Fruit fly (Drosophila melanogaster) whole organism, embryonic: ENCODE measurements around the gene DIP-eta.
A peak's percentile ranks its signal among the peaks of the same experiment; 100 is the strongest.

ENCODE experiments used
- Asciz ChIP-seq: fragments of 200-800 bp; sonication (Bioruptor generic); optimal IDR thresholded peaks from 2 replicates; lab custom pipeline; 2017; ENCODE audit warnings: missing biosample characterization, mild to moderate bottlenecking, missing genetic modification characterization, missing genetic modification reagents
- Atf-2 ChIP-seq: fragments of 200-800 bp; sonication (Bioruptor generic); optimal IDR thresholded peaks from 2 replicates; lab custom pipeline; 2016; ENCODE audit warnings: missing biosample characterization, missing genetic modification characterization
- CG10565 ChIP-seq: fragments of 200-800 bp; sonication (Bioruptor generic); optimal IDR thresholded peaks from 3 replicates; lab custom pipeline; 2016; ENCODE audit warnings: missing biosample characterization, mild to moderate bottlenecking, missing genetic modification characterization
- CG10959 ChIP-seq: fragments of 200-800 bp; sonication (Bioruptor generic); IDR thresholded peaks from 2 replicates; pipeline ENCODE4 v1.3.6; 2022; ENCODE audit warnings: missing biosample characterization, missing genetic modification characterization
- CG12155 ChIP-seq: fragments of 200-800 bp; sonication (Bioruptor generic); optimal IDR thresholded peaks from 3 replicates; lab custom pipeline; 2016; ENCODE audit warnings: missing biosample characterization, missing genetic modification characterization
- CG14965 ChIP-seq: fragments of 200-800 bp; sonication (Bioruptor generic); optimal IDR thresholded peaks from 2 replicates; lab custom pipeline; 2016; ENCODE audit warnings: missing biosample characterization, missing genetic modification characterization, borderline replicate concordance
- CG15073 ChIP-seq: fragments of 200-800 bp; sonication (Bioruptor generic); optimal IDR thresholded peaks from 2 replicates; lab custom pipeline; 2016; ENCODE audit warnings: missing biosample characterization, missing genetic modification characterization
- CG15601 ChIP-seq: fragments of 200-800 bp; sonication (Bioruptor generic); optimal IDR thresholded peaks from 3 replicates; lab custom pipeline; 2019; ENCODE audit warnings: missing biosample characterization, mild to moderate bottlenecking, missing genetic modification characterization, moderate library complexity
- CG17328 ChIP-seq: fragments of 200-800 bp; sonication (Bioruptor generic); IDR thresholded peaks from 2 replicates; pipeline ENCODE4 v1.3.6; 2022; ENCODE audit warnings: missing biosample characterization, missing genetic modification characterization
- CG32532 ChIP-seq: fragments of 200-800 bp; sonication (Bioruptor generic); IDR thresholded peaks from 2 replicates; pipeline ENCODE4 v1.3.6; 2022; ENCODE audit warnings: missing biosample characterization, missing genetic modification characterization
- CG4328 ChIP-seq: fragments of 200-800 bp; sonication (Bioruptor generic); optimal IDR thresholded peaks from 3 replicates; lab custom pipeline; 2017; ENCODE audit warnings: missing biosample characterization, missing genetic modification reagents, missing genetic modification characterization
- CG6683 ChIP-seq: fragments of 200-800 bp; sonication (Bioruptor generic); optimal IDR thresholded peaks from 2 replicates; lab custom pipeline; 2017; ENCODE audit warnings: missing biosample characterization, mild to moderate bottlenecking, missing genetic modification characterization, missing genetic modification reagents
- CG6813 ChIP-seq: fragments of 200-800 bp; sonication (Bioruptor generic); optimal IDR thresholded peaks from 2 replicates; lab custom pipeline; 2017; ENCODE audit warnings: missing biosample characterization, missing genetic modification characterization, mild to moderate bottlenecking, moderate library complexity, missing genetic modification reagents
- CG7928 ChIP-seq: fragments of 200-800 bp; sonication (Bioruptor generic); optimal IDR thresholded peaks from 2 replicates; lab custom pipeline; 2017; ENCODE audit warnings: missing biosample characterization, mild to moderate bottlenecking, missing genetic modification characterization
- CG7987 ChIP-seq: fragments of 200-800 bp; sonication (Bioruptor generic); optimal IDR thresholded peaks from 2 replicates; lab custom pipeline; 2018; ENCODE audit warnings: missing biosample characterization, mild to moderate bottlenecking, missing genetic modification characterization, moderate library complexity
- CG8089 ChIP-seq: fragments of 200-800 bp; sonication (Bioruptor generic); optimal IDR thresholded peaks from 3 replicates; lab custom pipeline; 2016; ENCODE audit warnings: missing biosample characterization, missing genetic modification characterization
- CG8478 ChIP-seq: fragments of >200 bp; optimal IDR thresholded peaks from 2 replicates; lab custom pipeline; 2018
- CG8765 ChIP-seq: fragments of 200-800 bp; sonication (Bioruptor generic); IDR thresholded peaks from 2 replicates; pipeline ENCODE4 v1.3.6; 2022; ENCODE audit warnings: missing biosample characterization, missing genetic modification characterization
- CG9609 ChIP-seq: fragments of 200-800 bp; sonication (Bioruptor generic); optimal IDR thresholded peaks from 3 replicates; lab custom pipeline; 2016; ENCODE audit warnings: missing biosample characterization, missing genetic modification characterization
- CkIIα-i1 ChIP-seq: fragments of 200-800 bp; sonication (Bioruptor generic); IDR thresholded peaks from 2 replicates; pipeline ENCODE4 v1.3.6; 2022; ENCODE audit warnings: missing biosample characterization, missing genetic modification characterization
- Dp ChIP-seq: fragments of 200-800 bp; sonication (Bioruptor generic); optimal IDR thresholded peaks from 2 replicates; lab custom pipeline; 2018; ENCODE audit warnings: missing biosample characterization, mild to moderate bottlenecking, missing genetic modification characterization, moderate library complexity
- Drgx ChIP-seq: fragments of 200-800 bp; sonication (Bioruptor generic); IDR thresholded peaks from 2 replicates; pipeline ENCODE4 v1.3.6; 2022; ENCODE audit warnings: missing biosample characterization, missing genetic modification characterization
- Gug ChIP-seq: fragments of 200-800 bp; sonication (Bioruptor generic); IDR thresholded peaks from 4 replicates; pipeline ENCODE4 v1.3.6; 2022; ENCODE audit warnings: missing biosample characterization, missing genetic modification characterization
- HmgZ ChIP-seq: fragments of 200-800 bp; sonication (Bioruptor generic); optimal IDR thresholded peaks from 2 replicates; lab custom pipeline; 2018; ENCODE audit warnings: missing biosample characterization, mild to moderate bottlenecking, missing genetic modification characterization
- Hr51 ChIP-seq, 2 experiments: fragments of 200-800 bp; sonication (Bioruptor generic); optimal IDR thresholded peaks; 2 replicates in 1 of 2; 3 replicates in 1 of 2; lab custom pipeline; 2016 to 2018; ENCODE audit warnings: missing biosample characterization in 2 of 2, missing genetic modification characterization in 2 of 2, mild to moderate bottlenecking in 1 of 2, moderate library complexity in 1 of 2
- Kr ChIP-seq: fragments of 200-800 bp; sonication (Bioruptor generic); optimal IDR thresholded peaks from 2 replicates; lab custom pipeline; 2017; ENCODE audit warnings: missing biosample characterization, mild to moderate bottlenecking, missing genetic modification characterization
- Oaz ChIP-seq: fragments of 200-800 bp; sonication (Bioruptor generic); IDR thresholded peaks from 2 replicates; pipeline ENCODE4 v1.3.6; 2022; ENCODE audit warnings: missing biosample characterization, missing genetic modification characterization
- Oli ChIP-seq: fragments of 200-800 bp; sonication (Bioruptor generic); optimal IDR thresholded peaks from 2 replicates; lab custom pipeline; 2018; ENCODE audit warnings: missing biosample characterization, mild to moderate bottlenecking, missing genetic modification characterization, moderate library complexity
- Scr ChIP-seq: fragments of 200-800 bp; sonication (Bioruptor generic); IDR thresholded peaks from 2 replicates; pipeline ENCODE4 v1.3.6; 2022; ENCODE audit warnings: missing biosample characterization, missing genetic modification characterization; ENCODE audit not compliant: partially characterized antibody
- Usf ChIP-seq: fragments of 200-800 bp; sonication (Bioruptor generic); optimal IDR thresholded peaks from 2 replicates; lab custom pipeline; 2017; ENCODE audit warnings: missing genotype, missing biosample characterization, missing genetic modification characterization
- Xbp1 ChIP-seq: fragments of 200-800 bp; sonication (Bioruptor generic); optimal IDR thresholded peaks from 3 replicates; lab custom pipeline; 2016; ENCODE audit warnings: missing biosample characterization, mild to moderate bottlenecking, missing genetic modification characterization
- al ChIP-seq: fragments of 200-800 bp; sonication (Bioruptor generic); IDR thresholded peaks from 2 replicates; pipeline ENCODE4 v1.3.6; 2022; ENCODE audit warnings: missing biosample characterization, missing genetic modification characterization
- az2 ChIP-seq: fragments of 200-800 bp; sonication (Bioruptor generic); optimal IDR thresholded peaks from 3 replicates; lab custom pipeline; 2016; ENCODE audit warnings: missing biosample characterization, missing genetic modification characterization
- caup ChIP-seq: fragments of 200-800 bp; sonication (Bioruptor generic); optimal IDR thresholded peaks from 3 replicates; lab custom pipeline; 2017; ENCODE audit warnings: missing biosample characterization, mild to moderate bottlenecking, missing genetic modification characterization, moderate library complexity; ENCODE audit not compliant: severe bottlenecking
- cg ChIP-seq: fragments of 200-800 bp; sonication (Bioruptor generic); optimal IDR thresholded peaks from 3 replicates; lab custom pipeline; 2019; ENCODE audit warnings: missing biosample characterization, mild to moderate bottlenecking, missing genetic modification characterization, moderate library complexity
- chm ChIP-seq: fragments of 200-800 bp; sonication (Bioruptor generic); IDR thresholded peaks from 2 replicates; pipeline ENCODE4 v1.3.6; 2022; ENCODE audit warnings: missing biosample characterization, missing genetic modification characterization
- disco-r ChIP-seq: fragments of 200-800 bp; sonication (Bioruptor generic); optimal IDR thresholded peaks from 2 replicates; lab custom pipeline; 2016; ENCODE audit warnings: missing biosample characterization, missing genetic modification characterization
- ems ChIP-seq: fragments of 200-800 bp; sonication (Bioruptor generic); optimal IDR thresholded peaks from 3 replicates; lab custom pipeline; 2016; ENCODE audit warnings: missing biosample characterization, missing genetic modification characterization
- hth ChIP-seq: fragments of >200 bp; optimal IDR thresholded peaks from 2 replicates; lab custom pipeline; 2017; ENCODE audit warnings: inconsistent platforms
- ind ChIP-seq: fragments of 200-800 bp; sonication (Bioruptor generic); optimal IDR thresholded peaks from 3 replicates; lab custom pipeline; 2016; ENCODE audit warnings: missing biosample characterization, missing genetic modification characterization
- nerfin-1 ChIP-seq: fragments of 200-800 bp; sonication (Bioruptor generic); optimal IDR thresholded peaks from 3 replicates; lab custom pipeline; 2019; ENCODE audit warnings: missing biosample characterization, mild to moderate bottlenecking, missing genetic modification characterization, moderate library complexity
- peb ChIP-seq: fragments of 200-800 bp; sonication (Bioruptor generic); IDR thresholded peaks from 2 replicates; pipeline ENCODE4 v1.3.6; 2022; ENCODE audit warnings: missing biosample characterization, missing genetic modification characterization
- prd ChIP-seq, 3 experiments: fragments of >200 bp in 2 of 3; fragments of 200-800 bp in 1 of 3; sonication (Bioruptor generic) in 1 of 3; optimal IDR thresholded peaks in 2 of 3; IDR thresholded peaks in 1 of 3; 2 replicates in 2 of 3; 3 replicates in 1 of 3; pipeline versions ENCODE4 v1.3.6 to Lab custom; 2017 to 2022; ENCODE audit warnings: missing biosample characterization in 1 of 3, missing genetic modification characterization in 1 of 3
- pzg ChIP-seq: fragments of 200-800 bp; sonication (Bioruptor generic); optimal IDR thresholded peaks from 3 replicates; lab custom pipeline; 2018; ENCODE audit warnings: missing biosample characterization, mild to moderate bottlenecking, missing genetic modification characterization, moderate library complexity
- row ChIP-seq: fragments of 200-800 bp; sonication (Bioruptor generic); IDR thresholded peaks from 3 replicates; pipeline ENCODE4 v1.3.6; 2022; ENCODE audit warnings: missing biosample characterization, missing genetic modification characterization
- ssp ChIP-seq: fragments of 200-800 bp; sonication (Bioruptor generic); IDR thresholded peaks from 2 replicates; pipeline ENCODE4 v1.3.6; 2022; ENCODE audit warnings: missing biosample characterization, missing genetic modification characterization
- tgo ChIP-seq: fragments of 200-800 bp; sonication (Bioruptor generic); IDR thresholded peaks from 3 replicates; pipeline ENCODE4 v1.3.6; 2022; ENCODE audit warnings: missing biosample characterization, missing genetic modification characterization
- yki ChIP-seq: fragments of >200 bp; optimal IDR thresholded peaks from 3 replicates; lab custom pipeline; 2018
- zen ChIP-seq: fragments of 200-800 bp; sonication (Bioruptor generic); optimal IDR thresholded peaks from 3 replicates; lab custom pipeline; 2018; ENCODE audit warnings: missing biosample characterization, mild to moderate bottlenecking, missing genetic modification characterization, moderate library complexity
- zfh1 ChIP-seq: fragments of 200-800 bp; sonication (Bioruptor generic); IDR thresholded peaks from 3 replicates; pipeline ENCODE4 v1.3.6; 2022; ENCODE audit warnings: missing biosample characterization, missing genetic modification characterization
- zfh2 ChIP-seq: fragments of 200-800 bp; sonication (Bioruptor generic); optimal IDR thresholded peaks from 2 replicates; lab custom pipeline; 2016; ENCODE audit warnings: missing biosample characterization, missing genetic modification characterization

The DIP-eta gene

DNA sequence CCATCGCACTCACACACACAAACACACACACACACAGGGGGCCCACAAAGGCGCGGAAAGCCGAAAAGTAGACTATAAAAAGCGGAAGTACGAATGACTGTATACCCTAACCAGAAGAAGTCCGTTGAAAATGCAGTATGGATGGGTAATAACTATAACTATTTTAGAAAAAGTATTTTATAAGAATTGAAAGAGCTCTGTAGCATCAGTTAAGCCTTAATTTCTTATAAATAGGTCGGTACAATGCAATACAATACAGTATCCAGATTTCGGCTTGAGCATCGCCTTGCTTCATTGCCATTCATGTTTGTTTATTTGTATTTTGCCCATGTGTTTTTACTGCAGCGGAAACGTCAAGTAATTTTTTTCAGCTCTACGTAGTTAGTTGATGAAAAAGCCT is 48.2 kb downstream of the DIP-eta start (continued):
- no peak for TF ChIP-seq CG14965 (GFP tag; lab: Kevin White, UChicago)
- no peak for TF ChIP-seq prd (optimal IDR thresholded peaks at IDR 0.05; lab: Kevin White, UChicago)
- peak; percentile 27; the same call in 1 of the 3 replicates for TF ChIP-seq prd (GFP tag; IDR thresholded peaks at IDR 0.05; lab: Robert Waterston, UW)
- no peak for TF ChIP-seq Kr
- peak; percentile 9 for TF ChIP-seq Xbp1 (GFP tag; lab: Kevin White, UChicago)
- TF ChIP-seq CG15601 (tag; lab: Kevin White, UChicago) = no peak
- TF ChIP-seq CG8478 (lab: Kevin White, UChicago) = no peak
- peak; percentile 27 for TF ChIP-seq Oli (tag; lab: Kevin White, UChicago)
- TF ChIP-seq Scr (GFP tag; lab: Robert Waterston, UW) = no peak
- no peak for TF ChIP-seq CG7928
- no peak for TF ChIP-seq disco-r
- no peak for TF ChIP-seq Atf-2 (GFP tag; lab: Kevin White, UChicago)
- no peak for TF ChIP-seq ems (GFP tag; lab: Kevin White, UChicago)
- no peak for TF ChIP-seq peb (GFP tag; lab: Robert Waterston, UW)
- peak; percentile 20 for TF ChIP-seq caup (GFP tag; lab: Kevin White, UChicago)
- TF ChIP-seq zfh2 (GFP tag; lab: Kevin White, UChicago) = no peak
- TF ChIP-seq CG7987 = no peak
- no peak for TF ChIP-seq yki
- TF ChIP-seq cg (GFP tag; lab: Kevin White, UChicago) = peak; percentile 7
- TF ChIP-seq Usf (GFP tag; lab: Kevin White, UChicago) = no peak
- no peak for TF ChIP-seq CG15073 (GFP tag; lab: Kevin White, UChicago)
- TF ChIP-seq CG12155 (GFP tag; lab: Kevin White, UChicago) = no peak
- TF ChIP-seq CG32532 (GFP tag; lab: Robert Waterston, UW) = peak; percentile 56; the same call in 1 of the 2 replicates
- 0 out of 4 replicates have a peak, but pooled peaks have one; percentile 17 for TF ChIP-seq Gug (GFP tag; lab: Robert Waterston, UW)
- TF ChIP-seq HmgZ = no peak
- TF ChIP-seq Dp (GFP tag; lab: Kevin White, UChicago) = no peak
- TF ChIP-seq Hr51 (GFP tag; optimal IDR thresholded peaks at IDR 0.05; lab: Kevin White, UChicago) = peak in 1 of 2 experiments; percentile 43
- TF ChIP-seq CG6683 (GFP tag; lab: Kevin White, UChicago) = no peak
- no peak for TF ChIP-seq ssp
- no peak; the same call in 1 of the 2 replicates for TF ChIP-seq Drgx (GFP tag; lab: Robert Waterston, UW)
- TF ChIP-seq CG17328 (GFP tag; lab: Robert Waterston, UW) = peak; percentile 43; the same call in 1 of the 2 replicates
- TF ChIP-seq az2 (GFP tag; lab: Kevin White, UChicago) = no peak
- TF ChIP-seq ind (GFP tag; lab: Kevin White, UChicago) = peak; percentile 27
- no peak for TF ChIP-seq chm (GFP tag; lab: Robert Waterston, UW)
- TF ChIP-seq pzg = no peak
- no peak for TF ChIP-seq CG10959 (GFP tag; lab: Robert Waterston, UW)
- no peak for TF ChIP-seq CG10565
- no peak for TF ChIP-seq CkIIα-i1 (GFP tag; lab: Robert Waterston, UW)
- no peak for TF ChIP-seq CG8089 (GFP tag; lab: Kevin White, UChicago)
- no peak for TF ChIP-seq CG8765 (GFP tag; lab: Robert Waterston, UW)
- no peak; the same call in 2 of the 3 replicates for TF ChIP-seq tgo (GFP tag; lab: Robert Waterston, UW)
- TF ChIP-seq hth (lab: Kevin White, UChicago) = no peak
- no peak for TF ChIP-seq CG9609 (GFP tag; lab: Kevin White, UChicago)
- TF ChIP-seq Asciz (GFP tag; lab: Kevin White, UChicago) = no peak
- peak; percentile 69 for TF ChIP-seq row (GFP tag; lab: Robert Waterston, UW)
- no peak for TF ChIP-seq nerfin-1 (tag; lab: Kevin White, UChicago)
- 0 out of 2 replicates have a peak, but pooled peaks have one; percentile 10 for TF ChIP-seq al (GFP tag; lab: Robert Waterston, UW)
- no peak for TF ChIP-seq CG6813 (GFP tag; lab: Kevin White, UChicago)
- TF ChIP-seq Oaz (GFP tag; lab: Robert Waterston, UW) = peak; percentile 33; the same call in 1 of the 2 replicates
- TF ChIP-seq CG4328 (GFP tag; lab: Kevin White, UChicago) = no peak
- no peak for TF ChIP-seq zen (tag; lab: Kevin White, UChicago)
- 0 out of 3 replicates have a peak, but pooled peaks have one; percentile 46 for TF ChIP-seq zfh1 (GFP tag; lab: Robert Waterston, UW)
